Fruit fly (Drosophila melanogaster) whole organism, wandering third instar larva: ENCODE measurements around the gene kek1.

ENCODE experiments used
- CrebA ChIP-seq: fragments of 200-800 bp; sonication (Bioruptor generic); optimal IDR thresholded peaks from 2 replicates; lab custom pipeline; 2016; ENCODE audit warnings: missing biosample characterization, mild to moderate bottlenecking, missing genetic modification characterization, borderline replicate concordance
- foxo ChIP-seq, 2 experiments: fragments of 200-800 bp; sonication (Bioruptor generic); optimal IDR thresholded peaks; 2 replicates in 1 of 2; 3 replicates in 1 of 2; lab custom pipeline; 2016 to 2017; ENCODE audit warnings: missing biosample characterization in 2 of 2, missing genetic modification characterization in 2 of 2

- TF ChIP-seq foxo (GFP tag; optimal IDR thresholded peaks at IDR 0.05; lab: Kevin White, UChicago) = peak in 1 of 2 experiments; percentile 25
- peak; percentile 2 for TF ChIP-seq CrebA
These were observed at the start of gene kek1 for dm6 chr2L:12822597-12822996.
